Worm (Caenorhabditis elegans) whole organism, late embryonic: Measurements from ENCODE around the gene slc-25A10.

Experiments
- F13H6.1 ChIP-seq: sonication (generic microtip); optimal IDR thresholded peaks from 2 replicates; lab custom pipeline; 2016; ENCODE audit warnings: missing genetic modification characterization, missing compliant biosample characterization
- ama-1 ChIP-seq: fragments of 150-350 bp; optimal IDR thresholded peaks from 2 replicates; lab custom pipeline; 2014
- ceh-14 ChIP-seq: sonication (generic microtip); optimal IDR thresholded peaks from 2 replicates; lab custom pipeline; 2016; ENCODE audit warnings: missing genotype, missing genetic modification characterization, missing compliant biosample characterization
- ceh-18 ChIP-seq: sonication (generic microtip); optimal IDR thresholded peaks from 2 replicates; lab custom pipeline; 2016; ENCODE audit warnings: missing genetic modification characterization, missing compliant biosample characterization
- ceh-19 ChIP-seq: fragments of 200-800 bp; sonication (Bioruptor generic); optimal IDR thresholded peaks from 2 replicates; lab custom pipeline; 2018; ENCODE audit warnings: mild to moderate bottlenecking, missing genetic modification characterization, missing compliant biosample characterization
- ceh-22 ChIP-seq: sonication (generic microtip); optimal IDR thresholded peaks from 2 replicates; lab custom pipeline; 2017; ENCODE audit warnings: missing biosample characterization, missing genetic modification characterization
- ceh-34 ChIP-seq: sonication (generic microtip); optimal IDR thresholded peaks from 2 replicates; lab custom pipeline; 2016; ENCODE audit warnings: mild to moderate bottlenecking, missing genetic modification characterization, missing compliant biosample characterization
- ceh-45 ChIP-seq: fragments of 200-800 bp; sonication (Bioruptor generic); IDR thresholded peaks from 2 replicates; pipeline ENCODE4 v1.3.6; 2022; ENCODE audit warnings: missing genetic modification reagents, missing genetic modification characterization, missing compliant biosample characterization
- ceh-48 ChIP-seq: sonication (generic microtip); optimal IDR thresholded peaks from 2 replicates; lab custom pipeline; 2016; ENCODE audit warnings: missing genetic modification characterization, inconsistent platforms, missing compliant biosample characterization
- elt-2 ChIP-seq: sonication (generic microtip); optimal IDR thresholded peaks from 2 replicates; lab custom pipeline; 2016; ENCODE audit warnings: missing genetic modification reagents, missing genetic modification characterization, missing compliant biosample characterization
- elt-4 ChIP-seq: sonication (generic microtip); optimal IDR thresholded peaks from 2 replicates; lab custom pipeline; 2016; ENCODE audit warnings: missing genetic modification characterization, missing compliant biosample characterization
- ets-4 ChIP-seq: sonication (generic microtip); optimal IDR thresholded peaks from 2 replicates; lab custom pipeline; 2016; ENCODE audit warnings: missing genetic modification characterization, missing compliant biosample characterization
- fax-1 ChIP-seq: sonication (generic microtip); optimal IDR thresholded peaks from 2 replicates; lab custom pipeline; 2016; ENCODE audit warnings: missing genotype, missing genetic modification characterization, missing compliant biosample characterization
- gmeb-2 ChIP-seq: sonication (generic microtip); optimal IDR thresholded peaks from 2 replicates; lab custom pipeline; 2016; ENCODE audit warnings: missing genetic modification characterization, inconsistent platforms, missing compliant biosample characterization
- hlh-30 ChIP-seq: sonication (generic microtip); optimal IDR thresholded peaks from 2 replicates; lab custom pipeline; 2017; ENCODE audit warnings: antibody characterized with exemption, missing genetic modification characterization, missing compliant biosample characterization; ENCODE audit not compliant: insufficient read depth
- hlh-8 ChIP-seq: sonication (generic microtip); optimal IDR thresholded peaks from 2 replicates; lab custom pipeline; 2016; ENCODE audit warnings: missing genotype, missing genetic modification characterization, missing compliant biosample characterization
- lim-6 ChIP-seq: sonication (generic microtip); optimal IDR thresholded peaks from 2 replicates; lab custom pipeline; 2016; ENCODE audit warnings: missing genetic modification characterization, missing compliant biosample characterization
- lin-11 ChIP-seq: fragments of 200-800 bp; sonication (Bioruptor generic); optimal IDR thresholded peaks from 2 replicates; lab custom pipeline; 2018; ENCODE audit warnings: mild to moderate bottlenecking, missing genetic modification characterization, missing compliant biosample characterization
- mec-3 ChIP-seq: sonication (generic microtip); optimal IDR thresholded peaks from 2 replicates; lab custom pipeline; 2016; ENCODE audit warnings: borderline replicate concordance, missing genetic modification characterization, missing compliant biosample characterization
- nfya-1 ChIP-seq: sonication (generic microtip); optimal IDR thresholded peaks from 2 replicates; lab custom pipeline; 2017; ENCODE audit warnings: missing genetic modification characterization, mild to moderate bottlenecking, missing compliant biosample characterization, antibody characterized with exemption, moderate library complexity
- pqm-1 ChIP-seq: sonication (generic microtip); optimal IDR thresholded peaks from 2 replicates; lab custom pipeline; 2016; ENCODE audit warnings: missing genetic modification characterization, missing compliant biosample characterization
- ref-2 ChIP-seq: sonication (generic microtip); optimal IDR thresholded peaks from 2 replicates; lab custom pipeline; 2016; ENCODE audit warnings: missing genetic modification characterization, missing compliant biosample characterization
- rnt-1 ChIP-seq: sonication (generic microtip); optimal IDR thresholded peaks from 2 replicates; lab custom pipeline; 2016; ENCODE audit warnings: missing genetic modification characterization, missing compliant biosample characterization
- sox-2 ChIP-seq: fragments of 200-800 bp; sonication (Bioruptor generic); IDR thresholded peaks from 2 replicates; pipeline ENCODE4 v1.3.6; 2022; ENCODE audit warnings: missing genetic modification reagents, missing genetic modification characterization, missing compliant biosample characterization
- sox-4 ChIP-seq: sonication (generic microtip); optimal IDR thresholded peaks from 2 replicates; lab custom pipeline; 2017; ENCODE audit warnings: mild to moderate bottlenecking, missing genetic modification characterization, inconsistent platforms, missing compliant biosample characterization
- syd-9 ChIP-seq: sonication (generic microtip); optimal IDR thresholded peaks from 2 replicates; lab custom pipeline; 2016; ENCODE audit warnings: mild to moderate bottlenecking, missing genetic modification characterization, moderate library complexity, missing compliant biosample characterization
- tbx-2 ChIP-seq: sonication (generic microtip); optimal IDR thresholded peaks from 2 replicates; lab custom pipeline; 2016; ENCODE audit warnings: missing genetic modification characterization, missing compliant biosample characterization
- unc-3 ChIP-seq, 2 experiments: fragments of 200-800 bp in 1 of 2; sonication (Bioruptor generic) in 1 of 2; sonication (generic microtip) in 1 of 2; conservative IDR thresholded peaks in 1 of 2; optimal IDR thresholded peaks in 1 of 2; 2 replicates each; pipeline versions ENCODE4 v1.3.6 to Lab custom; 2016 to 2022; ENCODE audit warnings: missing compliant biosample characterization in 2 of 2, missing genetic modification characterization in 2 of 2, missing genetic modification reagents in 1 of 2
- unc-42 ChIP-seq: sonication (generic microtip); optimal IDR thresholded peaks from 2 replicates; lab custom pipeline; 2016; ENCODE audit warnings: missing genotype, missing genetic modification characterization, missing compliant biosample characterization
- unc-55 ChIP-seq: sonication (generic microtip); optimal IDR thresholded peaks from 2 replicates; lab custom pipeline; 2017; ENCODE audit warnings: missing biosample characterization, missing genetic modification reagents, missing genetic modification characterization
- unc-86 ChIP-seq: sonication (generic microtip); optimal IDR thresholded peaks from 2 replicates; lab custom pipeline; 2016; ENCODE audit warnings: missing genetic modification characterization, missing compliant biosample characterization
- zip-5 ChIP-seq: sonication (generic microtip); optimal IDR thresholded peaks from 2 replicates; lab custom pipeline; 2016; ENCODE audit warnings: missing genetic modification characterization, missing compliant biosample characterization
- ztf-16 ChIP-seq: sonication (generic microtip); optimal IDR thresholded peaks from 2 replicates; lab custom pipeline; 2017; ENCODE audit warnings: missing genetic modification characterization, missing compliant biosample characterization

slc-25A10 gene

ce11 chrX:6749124-6749822, 23.8 kb upstream of the slc-25A10 start:
- no peak for TF ChIP-seq unc-86 (tag; lab: Kevin White, UChicago)
- TF ChIP-seq pqm-1 (tag; lab: Kevin White, UChicago): peak; percentile 1

ce11 chrX:6747906-6748356, 22.5 kb upstream of the slc-25A10 start:
- TF ChIP-seq zip-5 (tag; lab: Kevin White, UChicago) (no peak), pqm-1 (tag; lab: Kevin White, UChicago) (peak; percentile 22)
- TF ChIP-seq, all 69 proteins: peak for 1

ce11 chrX:6746849-6747248, 21.4 kb upstream of the slc-25A10 start:
- TF ChIP-seq syd-9 (tag; lab: Kevin White, UChicago) (no peak), ceh-34 (tag; lab: Kevin White, UChicago) (peak; percentile 53), elt-4 (tag; lab: Kevin White, UChicago) (no peak), ceh-14 (tag; lab: Kevin White, UChicago) (no peak), lin-11 (tag; lab: Kevin White, UChicago) (no peak), ets-4 (tag; lab: Kevin White, UChicago) (no peak)

- TF ChIP-seq sox-2 (GFP tag; lab: Robert Waterston, UW): no peak
Observed at ce11 chrX:6745515-6745914, 20.0 kb upstream of the slc-25A10 start.

ce11 chrX:6744978-6745377, 19.5 kb upstream of the slc-25A10 start:
- TF ChIP-seq mec-3 (tag; lab: Kevin White, UChicago): no peak
- no peak for TF ChIP-seq lim-6 (tag; lab: Kevin White, UChicago)
- peak; percentile 5 for TF ChIP-seq ceh-19 (GFP tag; lab: Kevin White, UChicago)
- TF ChIP-seq fax-1 (tag; lab: Kevin White, UChicago): no peak
- no peak for TF ChIP-seq ceh-45 (GFP tag; lab: Robert Waterston, UW)
- TF ChIP-seq ztf-16 (tag; lab: Kevin White, UChicago): no peak
- TF ChIP-seq unc-42 (tag; lab: Kevin White, UChicago): peak; percentile 63
- TF ChIP-seq, all 69 proteins: peak for 2

ce11 chrX:6744537-6744936, 19.1 kb upstream of the slc-25A10 start:
- peak; percentile 83 for TF ChIP-seq elt-2 (tag; lab: Kevin White, UChicago)
- no peak for TF ChIP-seq rnt-1 (tag; lab: Kevin White, UChicago)
- no peak for TF ChIP-seq ztf-16 (tag; lab: Kevin White, UChicago)
- no peak for TF ChIP-seq tbx-2
- no peak for TF ChIP-seq gmeb-2 (tag; lab: Kevin White, UChicago)

- no peak for TF ChIP-seq sox-2 (GFP tag; lab: Robert Waterston, UW)
- no peak for TF ChIP-seq ets-4 (tag; lab: Kevin White, UChicago)
- peak; percentile 94 for TF ChIP-seq rnt-1 (tag; lab: Kevin White, UChicago)
- TF ChIP-seq hlh-30 (tag; lab: Kevin White, UChicago): peak; percentile 89
- no peak for TF ChIP-seq unc-3 (GFP tag; conservative IDR thresholded peaks at IDR 0.05; lab: Robert Waterston, UW)
- TF ChIP-seq unc-3 (tag; optimal IDR thresholded peaks at IDR 0.05; lab: Kevin White, UChicago): no peak
- TF ChIP-seq pqm-1 (tag; lab: Kevin White, UChicago): peak; percentile 46
- no peak for TF ChIP-seq lim-6 (tag; lab: Kevin White, UChicago)
- peak; percentile 32 for TF ChIP-seq tbx-2
- peak; percentile 93 for TF ChIP-seq elt-2 (tag; lab: Kevin White, UChicago)
- TF ChIP-seq ref-2 (tag; lab: Kevin White, UChicago): peak; percentile 41
- TF ChIP-seq ceh-48 (tag; lab: Kevin White, UChicago): no peak
- no peak for TF ChIP-seq ceh-22 (tag; lab: Kevin White, UChicago)
- TF ChIP-seq sox-4 (tag; lab: Kevin White, UChicago): no peak
- TF ChIP-seq F13H6.1 (tag; lab: Kevin White, UChicago): peak; percentile 18
- TF ChIP-seq hlh-8 (tag; lab: Kevin White, UChicago): peak; percentile 3
- peak; percentile 43 for TF ChIP-seq nfya-1 (tag; lab: Kevin White, UChicago)
- peak; percentile 38 for TF ChIP-seq ama-1 (lab: Kevin White, UChicago)
- peak; percentile 64 for TF ChIP-seq unc-55
- TF ChIP-seq ceh-18 (tag; lab: Kevin White, UChicago): peak; percentile 74
Observed at ce11 chrX:6743853-6744346, 18.4 kb upstream of the slc-25A10 start.
